Fruit fly (Drosophila melanogaster) whole organism, prepupa: ENCODE measurements around the gene bigmax.

Experiments
- CG10631 ChIP-seq: fragments of 200-800 bp; sonication (Bioruptor generic); optimal IDR thresholded peaks from 2 replicates; lab custom pipeline; 2016; ENCODE audit warnings: missing biosample characterization, missing genetic modification characterization
- CG10669 ChIP-seq: fragments of 200-800 bp; sonication (Bioruptor generic); optimal IDR thresholded peaks from 3 replicates; lab custom pipeline; 2018; ENCODE audit warnings: missing biosample characterization, mild to moderate bottlenecking, missing genetic modification characterization, moderate library complexity
- CG11294 ChIP-seq: fragments of 200-800 bp; sonication (Bioruptor generic); IDR thresholded peaks from 2 replicates; pipeline ENCODE4 v1.3.6; 2022; ENCODE audit warnings: missing biosample characterization, missing genetic modification characterization
- CG11762 ChIP-seq: fragments of 200-800 bp; sonication (Bioruptor generic); optimal IDR thresholded peaks from 3 replicates; lab custom pipeline; 2016; ENCODE audit warnings: missing biosample characterization, missing genetic modification characterization; ENCODE audit not compliant: insufficient read depth
- CG15336 ChIP-seq: fragments of 200-800 bp; sonication (Bioruptor generic); IDR thresholded peaks from 2 replicates; pipeline ENCODE4 v1.3.6; 2022; ENCODE audit warnings: missing biosample characterization, missing genetic modification characterization
- CG1621 ChIP-seq: fragments of 200-800 bp; sonication (Bioruptor generic); optimal IDR thresholded peaks from 3 replicates; lab custom pipeline; 2018; ENCODE audit warnings: missing biosample characterization, mild to moderate bottlenecking, missing genetic modification characterization
- CG16779 ChIP-seq: fragments of 200-800 bp; sonication (Bioruptor generic); optimal IDR thresholded peaks from 3 replicates; lab custom pipeline; 2017; ENCODE audit warnings: missing biosample characterization, mild to moderate bottlenecking, missing genetic modification characterization
- CG3032 ChIP-seq: fragments of 200-800 bp; optimal IDR thresholded peaks from 2 replicates; lab custom pipeline; 2019; ENCODE audit warnings: missing biosample characterization, mild to moderate bottlenecking, missing genetic modification characterization, moderate library complexity
- CG31627 ChIP-seq: fragments of 200-800 bp; sonication (Bioruptor generic); optimal IDR thresholded peaks from 3 replicates; lab custom pipeline; 2016; ENCODE audit warnings: missing biosample characterization, missing genetic modification characterization
- CG32006 ChIP-seq: fragments of 200-800 bp; sonication (Bioruptor generic); optimal IDR thresholded peaks from 3 replicates; lab custom pipeline; 2017; ENCODE audit warnings: missing biosample characterization, mild to moderate bottlenecking, missing genetic modification characterization
- CG34406 ChIP-seq: fragments of 200-800 bp; sonication (Bioruptor generic); optimal IDR thresholded peaks from 3 replicates; lab custom pipeline; 2016; ENCODE audit warnings: missing biosample characterization, missing genetic modification characterization
- CG3919 ChIP-seq: fragments of 200-800 bp; sonication (Bioruptor generic); optimal IDR thresholded peaks from 3 replicates; lab custom pipeline; 2016; ENCODE audit warnings: missing biosample characterization, missing genetic modification characterization
- CG6792 ChIP-seq: fragments of 200-800 bp; sonication (Bioruptor generic); optimal IDR thresholded peaks from 3 replicates; lab custom pipeline; 2016; ENCODE audit warnings: missing biosample characterization, missing genetic modification characterization
- CG6854 ChIP-seq: fragments of 200-800 bp; sonication (Bioruptor generic); optimal IDR thresholded peaks from 2 replicates; lab custom pipeline; 2017; ENCODE audit warnings: missing biosample characterization, mild to moderate bottlenecking, missing genetic modification characterization
- CG8119 ChIP-seq: fragments of 200-800 bp; sonication (Bioruptor generic); IDR thresholded peaks from 3 replicates; pipeline ENCODE4 v1.3.6; 2022; ENCODE audit warnings: missing biosample characterization, missing genetic modification characterization
- CG8319 ChIP-seq: fragments of 200-800 bp; sonication (Bioruptor generic); optimal IDR thresholded peaks from 3 replicates; lab custom pipeline; 2016; ENCODE audit warnings: missing biosample characterization, missing genetic modification characterization
- CG9139 ChIP-seq: fragments of 200-800 bp; sonication (Bioruptor generic); optimal IDR thresholded peaks from 3 replicates; lab custom pipeline; 2017; ENCODE audit warnings: missing biosample characterization, mild to moderate bottlenecking, missing genetic modification characterization
- Eip78C ChIP-seq: fragments of 200-800 bp; sonication (Bioruptor generic); peaks from one replicate; lab custom pipeline; 2016; ENCODE audit warnings: missing biosample characterization, missing genetic modification characterization
- Eip93F ChIP-seq: fragments of 200-800 bp; sonication (Bioruptor generic); optimal IDR thresholded peaks from 2 replicates; lab custom pipeline; 2016; ENCODE audit warnings: missing biosample characterization, mild to moderate bottlenecking, missing genetic modification characterization
- Hr38 ChIP-seq: sonication (Bioruptor generic); optimal IDR thresholded peaks from 2 replicates; lab custom pipeline; 2016; ENCODE audit warnings: missing biosample characterization, missing genetic modification characterization
- Hr39 ChIP-seq: fragments of 200-800 bp; sonication (Bioruptor generic); optimal IDR thresholded peaks from 2 replicates; lab custom pipeline; 2016; ENCODE audit warnings: missing biosample characterization, missing genetic modification characterization
- Hr4 ChIP-seq: fragments of 200-800 bp; sonication (Bioruptor generic); optimal IDR thresholded peaks from 3 replicates; lab custom pipeline; 2016; ENCODE audit warnings: missing biosample characterization, missing genetic modification characterization
- Lpt ChIP-seq: fragments of 200-800 bp; sonication (Bioruptor generic); optimal IDR thresholded peaks from 3 replicates; lab custom pipeline; 2016; ENCODE audit warnings: missing biosample characterization, missing genetic modification characterization
- Met ChIP-seq: fragments of 200-800 bp; sonication (Bioruptor generic); optimal IDR thresholded peaks from 3 replicates; lab custom pipeline; 2016; ENCODE audit warnings: missing biosample characterization, missing genetic modification characterization
- OdsH ChIP-seq: fragments of 200-800 bp; sonication (Bioruptor generic); optimal IDR thresholded peaks from 3 replicates; lab custom pipeline; 2016; ENCODE audit warnings: missing biosample characterization, missing genetic modification characterization
- Smox ChIP-seq: fragments of 200-800 bp; sonication (Bioruptor generic); optimal IDR thresholded peaks from 3 replicates; lab custom pipeline; 2016; ENCODE audit warnings: missing biosample characterization, missing genetic modification characterization
- Sox102F ChIP-seq: fragments of 200-800 bp; sonication (Bioruptor generic); optimal IDR thresholded peaks from 2 replicates; lab custom pipeline; 2016; ENCODE audit warnings: missing biosample characterization, mild to moderate bottlenecking, missing genetic modification characterization
- Sox14 ChIP-seq: fragments of 200-800 bp; sonication (Bioruptor generic); optimal IDR thresholded peaks from 3 replicates; lab custom pipeline; 2016; ENCODE audit warnings: missing biosample characterization, missing genetic modification characterization
- Sox15 ChIP-seq: fragments of 200-800 bp; sonication (Bioruptor generic); optimal IDR thresholded peaks from 3 replicates; lab custom pipeline; 2016; ENCODE audit warnings: missing biosample characterization, missing genetic modification characterization
- achi ChIP-seq: fragments of 200-800 bp; sonication (Bioruptor generic); optimal IDR thresholded peaks from 3 replicates; lab custom pipeline; 2016; ENCODE audit warnings: missing biosample characterization, missing genetic modification characterization
- acj6 ChIP-seq: fragments of 200-800 bp; sonication (Bioruptor generic); optimal IDR thresholded peaks from 3 replicates; lab custom pipeline; 2016; ENCODE audit warnings: missing biosample characterization, missing genetic modification characterization
- cyc ChIP-seq: fragments of 200-800 bp; sonication (Bioruptor generic); optimal IDR thresholded peaks from 3 replicates; lab custom pipeline; 2016; ENCODE audit warnings: missing biosample characterization, missing genetic modification characterization
- dac ChIP-seq: fragments of 200-800 bp; sonication (Bioruptor generic); optimal IDR thresholded peaks from 2 replicates; lab custom pipeline; 2017; ENCODE audit warnings: missing biosample characterization, mild to moderate bottlenecking, missing genetic modification characterization
- eg ChIP-seq: fragments of 200-800 bp; sonication (Bioruptor generic); IDR thresholded peaks from 3 replicates; pipeline ENCODE4 v1.3.6; 2022; ENCODE audit warnings: missing biosample characterization, missing genetic modification characterization
- esn ChIP-seq: fragments of 200-800 bp; sonication (Bioruptor generic); optimal IDR thresholded peaks from 2 replicates; lab custom pipeline; 2016; ENCODE audit warnings: missing biosample characterization, mild to moderate bottlenecking, missing genetic modification characterization, moderate library complexity
- fd59A ChIP-seq: fragments of 200-800 bp; sonication (Bioruptor generic); optimal IDR thresholded peaks from 2 replicates; lab custom pipeline; 2017; ENCODE audit warnings: missing biosample characterization, mild to moderate bottlenecking, missing genetic modification characterization, missing genetic modification reagents
- fkh ChIP-seq: fragments of 200-800 bp; sonication (Bioruptor generic); optimal IDR thresholded peaks from 3 replicates; lab custom pipeline; 2017; ENCODE audit warnings: missing biosample characterization, mild to moderate bottlenecking, missing genetic modification characterization, moderate library complexity
- lz ChIP-seq: fragments of 200-800 bp; sonication (Bioruptor generic); optimal IDR thresholded peaks from 3 replicates; lab custom pipeline; 2016; ENCODE audit warnings: missing biosample characterization, missing genetic modification characterization
- net ChIP-seq: fragments of 200-800 bp; sonication (Bioruptor generic); optimal IDR thresholded peaks from 3 replicates; lab custom pipeline; 2016; ENCODE audit warnings: missing biosample characterization, missing genetic modification characterization
- pdm3 ChIP-seq: fragments of 200-800 bp; sonication (Bioruptor generic); optimal IDR thresholded peaks from 3 replicates; lab custom pipeline; 2016; ENCODE audit warnings: missing biosample characterization, missing genetic modification characterization
- spab ChIP-seq: fragments of 200-800 bp; sonication (Bioruptor generic); optimal IDR thresholded peaks from 2 replicates; lab custom pipeline; 2017; ENCODE audit warnings: missing biosample characterization, mild to moderate bottlenecking, missing genetic modification characterization, missing genetic modification reagents
- svp ChIP-seq: fragments of 200-800 bp; sonication (Bioruptor generic); peaks from one replicate; lab custom pipeline; 2016; ENCODE audit warnings: missing biosample characterization, missing genetic modification characterization
- topi ChIP-seq: fragments of 200-800 bp; sonication (Bioruptor generic); optimal IDR thresholded peaks from 3 replicates; lab custom pipeline; 2016; ENCODE audit warnings: missing biosample characterization, missing genetic modification characterization
- vri ChIP-seq: fragments of 200-800 bp; sonication (Bioruptor generic); optimal IDR thresholded peaks from 3 replicates; lab custom pipeline; 2016; ENCODE audit warnings: missing biosample characterization, mild to moderate bottlenecking, missing genetic modification characterization

bigmax gene

dm6 chr3R:27293065-27293464 lies 4.7 kb upstream of the bigmax start:
- TF ChIP-seq Eip78C (GFP tag; lab: Kevin White, UChicago) (no peak), CG34406 (GFP tag; lab: Kevin White, UChicago) (no peak), CG31627 (GFP tag; lab: Kevin White, UChicago) (no peak)

DNA sequence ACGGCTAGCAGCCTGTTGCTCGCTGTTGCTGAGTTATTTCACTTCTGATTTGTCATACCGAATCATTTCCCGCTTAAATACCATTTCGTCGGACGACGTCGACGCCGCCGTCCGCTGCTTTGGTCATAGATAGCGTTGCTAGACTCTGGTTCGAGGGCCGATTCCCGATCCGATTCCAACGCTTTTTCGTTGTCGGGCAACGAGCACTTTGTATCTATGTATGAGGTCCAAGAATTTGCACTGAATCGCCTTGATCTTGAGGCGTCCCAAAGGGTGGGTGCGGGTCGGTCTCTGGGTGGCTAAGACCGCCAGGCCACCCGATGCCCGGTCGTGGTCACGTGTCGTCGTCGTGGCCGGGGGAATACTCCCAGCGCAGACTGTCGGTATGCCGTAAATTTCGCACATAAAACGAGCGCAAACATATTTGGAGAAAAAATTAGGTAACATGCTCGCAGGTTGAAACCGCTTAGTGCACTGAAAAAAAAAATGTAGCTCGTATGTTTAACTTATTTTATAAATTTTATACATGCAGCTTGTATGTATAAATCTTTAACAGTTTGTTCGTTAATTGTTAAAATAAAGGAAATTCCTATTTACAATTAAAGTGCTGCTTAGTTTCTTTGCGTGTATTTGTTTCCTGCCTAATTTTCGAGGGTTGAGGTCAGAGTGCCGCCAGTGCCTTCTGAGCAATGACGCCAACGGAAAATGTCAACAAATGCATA lies 4.0 kb upstream of the bigmax start, which contains the start of gene CG3348:
CG3348 (minus strand) TSS at position 51 of the 722 bp plus-strand sequence.
- peak; percentile 50 for TF ChIP-seq Met (GFP tag; lab: Kevin White, UChicago)
- TF ChIP-seq CG31627 (GFP tag; lab: Kevin White, UChicago) = peak; percentile 48
- peak; percentile 10 for TF ChIP-seq CG3919
- peak; percentile 34 for TF ChIP-seq lz
- peak; percentile 9 for TF ChIP-seq achi (GFP tag; lab: Kevin White, UChicago)
- TF ChIP-seq topi (GFP tag; lab: Kevin White, UChicago) = peak; percentile 39
- TF ChIP-seq CG10669 (GFP tag; lab: Kevin White, UChicago) = peak; percentile 10
- no peak for TF ChIP-seq CG1621
- no peak for TF ChIP-seq Hr38 (GFP tag; lab: Kevin White, UChicago)
- peak; percentile 76 for TF ChIP-seq svp
- TF ChIP-seq Hr4 (GFP tag; lab: Kevin White, UChicago) = peak; percentile 6
- peak; percentile 1 for TF ChIP-seq OdsH
- TF ChIP-seq CG34406 (GFP tag; lab: Kevin White, UChicago) = no peak
- TF ChIP-seq Hr39 (GFP tag; lab: Kevin White, UChicago) = peak; percentile 58
- TF ChIP-seq CG10631 (GFP tag; lab: Kevin White, UChicago) = peak; percentile 2
- peak; percentile 48; the same call in 1 of the 3 replicates for TF ChIP-seq eg
- peak; percentile 11 for TF ChIP-seq Sox14 (GFP tag; lab: Kevin White, UChicago)
- TF ChIP-seq CG9139 (GFP tag; lab: Kevin White, UChicago) = no peak
- TF ChIP-seq CG16779 = no peak
- TF ChIP-seq CG8119 (GFP tag; lab: Robert Waterston, UW) = no peak
- TF ChIP-seq acj6 (GFP tag; lab: Kevin White, UChicago) = peak; percentile 29
- no peak for TF ChIP-seq CG11762 (GFP tag; lab: Kevin White, UChicago)
- peak; percentile 56 for TF ChIP-seq esn (GFP tag; lab: Kevin White, UChicago)
- peak; percentile 30 for TF ChIP-seq Smox
- TF ChIP-seq pdm3 = peak; percentile 1
- peak; percentile 52 for TF ChIP-seq vri
- TF ChIP-seq CG6792 (GFP tag; lab: Kevin White, UChicago) = peak; percentile 11
- TF ChIP-seq cyc (GFP tag; lab: Kevin White, UChicago) = peak; percentile 35
- TF ChIP-seq fkh (GFP tag; lab: Kevin White, UChicago) = peak; percentile 56
- peak; percentile 13 for TF ChIP-seq CG32006 (GFP tag; lab: Kevin White, UChicago)

DNA sequence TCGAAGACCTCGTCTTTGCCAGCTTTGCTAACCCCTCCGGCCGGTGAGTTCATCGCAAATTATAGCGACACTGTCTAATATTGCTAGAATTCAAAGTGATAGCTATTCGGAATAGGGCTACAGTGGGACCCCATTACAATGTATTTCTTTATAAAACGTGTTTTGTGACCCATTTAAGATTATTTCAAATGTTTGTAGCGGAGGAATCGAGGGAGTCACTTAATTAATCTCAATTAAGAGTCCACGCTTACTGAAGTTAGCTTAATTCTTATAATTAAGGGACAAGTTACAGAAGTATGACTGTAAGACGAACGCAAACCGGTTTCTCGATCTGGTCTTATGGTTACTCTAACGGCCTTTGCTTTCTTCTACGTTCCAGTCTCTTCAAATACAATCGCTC lies 1.3 kb upstream of the bigmax start:
- TF ChIP-seq vri (no peak), CG16779 (peak; percentile 12), Eip78C (GFP tag; lab: Kevin White, UChicago) (peak; percentile 70), Hr39 (GFP tag; lab: Kevin White, UChicago) (peak; percentile 11), Hr4 (GFP tag; lab: Kevin White, UChicago) (peak; percentile 36), Lpt (GFP tag; lab: Kevin White, UChicago) (no peak), CG15336 (GFP tag; lab: Robert Waterston, UW) (peak; percentile 63; the same call in 1 of the 2 replicates), pdm3 (peak; percentile 26), CG34406 (GFP tag; lab: Kevin White, UChicago) (no peak), CG6854 (GFP tag; lab: Kevin White, UChicago) (no peak), fd59A (GFP tag; lab: Kevin White, UChicago) (no peak), fkh (GFP tag; lab: Kevin White, UChicago) (no peak), CG8119 (GFP tag; lab: Robert Waterston, UW) (no peak; the same call in 2 of the 3 replicates), acj6 (GFP tag; lab: Kevin White, UChicago) (peak; percentile 4), spab (no peak), Smox (no peak), OdsH (peak; percentile 29), CG3919 (peak; percentile 44), Sox102F (GFP tag; lab: Kevin White, UChicago) (no peak), CG8319 (GFP tag; lab: Kevin White, UChicago) (no peak), CG11762 (GFP tag; lab: Kevin White, UChicago) (no peak), CG11294 (no peak), net (GFP tag; lab: Kevin White, UChicago) (peak; percentile 1), dac (GFP tag; lab: Kevin White, UChicago) (no peak), Sox15 (GFP tag; lab: Kevin White, UChicago) (no peak), CG10669 (GFP tag; lab: Kevin White, UChicago) (no peak), topi (GFP tag; lab: Kevin White, UChicago) (no peak), CG3032 (tag; lab: Kevin White, UChicago) (no peak), Eip93F (no peak), CG9139 (GFP tag; lab: Kevin White, UChicago) (no peak), CG32006 (GFP tag; lab: Kevin White, UChicago) (peak; percentile 71), svp (peak; percentile 31)
